Fruit fly (Drosophila melanogaster) whole organism, embryonic: ENCODE data around the gene CG17906.

Source experiments
- Atf3 ChIP-seq: fragments of 200-800 bp; sonication (Bioruptor generic); optimal IDR thresholded peaks from 3 replicates; lab custom pipeline; 2016; ENCODE audit warnings: missing biosample characterization, missing genetic modification characterization
- Atf6 ChIP-seq: fragments of 200-800 bp; sonication (Bioruptor generic); IDR thresholded peaks from 2 replicates; pipeline ENCODE4 v1.3.6; 2022; ENCODE audit warnings: missing biosample characterization, missing genetic modification characterization
- CG10462 ChIP-seq: fragments of 200-800 bp; sonication (Bioruptor generic); optimal IDR thresholded peaks from 2 replicates; lab custom pipeline; 2016; ENCODE audit warnings: missing biosample characterization, missing genetic modification characterization
- CG10543 ChIP-seq: fragments of 200-800 bp; sonication (Bioruptor generic); optimal IDR thresholded peaks from 3 replicates; lab custom pipeline; 2017; ENCODE audit warnings: missing biosample characterization, mild to moderate bottlenecking, missing genetic modification characterization, moderate library complexity
- CG12071 ChIP-seq: fragments of 200-800 bp; sonication (Bioruptor generic); optimal IDR thresholded peaks from 3 replicates; lab custom pipeline; 2018; ENCODE audit warnings: missing biosample characterization, mild to moderate bottlenecking, missing genetic modification characterization
- CG12236 ChIP-seq: fragments of 200-800 bp; sonication (Bioruptor generic); optimal IDR thresholded peaks from 2 replicates; lab custom pipeline; 2016; ENCODE audit warnings: missing biosample characterization, missing genetic modification characterization
- CG12659 ChIP-seq: fragments of 200-800 bp; sonication (Bioruptor generic); optimal IDR thresholded peaks from 3 replicates; lab custom pipeline; 2017; ENCODE audit warnings: mild to moderate bottlenecking, missing biosample characterization, missing genetic modification reagents, missing genetic modification characterization
- CG1602 ChIP-seq: fragments of 200-800 bp; sonication (Bioruptor generic); optimal IDR thresholded peaks from 3 replicates; lab custom pipeline; 2016; ENCODE audit warnings: missing biosample characterization, missing genetic modification characterization
- CG17328 ChIP-seq: fragments of 200-800 bp; sonication (Bioruptor generic); IDR thresholded peaks from 2 replicates; pipeline ENCODE4 v1.3.6; 2022; ENCODE audit warnings: missing biosample characterization, missing genetic modification characterization
- CG17612 ChIP-seq: fragments of 200-800 bp; sonication (Bioruptor generic); IDR thresholded peaks from 2 replicates; pipeline ENCODE4 v1.3.6; 2022; ENCODE audit warnings: missing biosample characterization, missing genetic modification characterization
- CG2116 ChIP-seq: fragments of 200-800 bp; sonication (Bioruptor generic); optimal IDR thresholded peaks from 3 replicates; lab custom pipeline; 2018; ENCODE audit warnings: missing biosample characterization, mild to moderate bottlenecking, missing genetic modification characterization
- CG3163 ChIP-seq: fragments of 200-800 bp; sonication (Bioruptor generic); optimal IDR thresholded peaks from 3 replicates; lab custom pipeline; 2016; ENCODE audit warnings: missing biosample characterization, missing genetic modification characterization
- CG34422 ChIP-seq: fragments of 200-800 bp; sonication (Bioruptor generic); IDR thresholded peaks from 3 replicates; pipeline ENCODE4 v1.3.6; 2022; ENCODE audit warnings: missing biosample characterization, missing genetic modification characterization
- CG3847 ChIP-seq: fragments of 200-800 bp; sonication (Bioruptor generic); IDR thresholded peaks from 2 replicates; pipeline ENCODE4 v1.3.6; 2022; ENCODE audit warnings: missing biosample characterization, missing genetic modification characterization
- CG5953 ChIP-seq: fragments of 200-800 bp; sonication (Bioruptor generic); IDR thresholded peaks from 2 replicates; pipeline ENCODE4 v1.3.6; 2022; ENCODE audit warnings: missing biosample characterization, missing genetic modification characterization
- CG6854 ChIP-seq: fragments of 200-800 bp; sonication (Bioruptor generic); optimal IDR thresholded peaks from 3 replicates; lab custom pipeline; 2017; ENCODE audit warnings: missing biosample characterization, mild to moderate bottlenecking, missing genetic modification characterization
- CG7839 ChIP-seq: fragments of 200-800 bp; sonication (Bioruptor generic); optimal IDR thresholded peaks from 3 replicates; lab custom pipeline; 2018; ENCODE audit warnings: missing biosample characterization, mild to moderate bottlenecking, missing genetic modification characterization, moderate library complexity
- CG9797 ChIP-seq: fragments of 200-800 bp; sonication (Bioruptor generic); optimal IDR thresholded peaks from 3 replicates; lab custom pipeline; 2018; ENCODE audit warnings: missing biosample characterization, mild to moderate bottlenecking, missing genetic modification characterization
- Dll ChIP-seq: fragments of 200-800 bp; sonication (Bioruptor generic); IDR thresholded peaks from 4 replicates; pipeline ENCODE4 v1.3.6; 2022; ENCODE audit warnings: missing biosample characterization, missing genetic modification characterization; ENCODE audit not compliant: partially characterized antibody
- Gsc ChIP-seq: fragments of 200-800 bp; sonication (Bioruptor generic); IDR thresholded peaks from 2 replicates; pipeline ENCODE4 v1.3.6; 2022; ENCODE audit warnings: missing biosample characterization, missing genetic modification characterization
- Lhr ChIP-seq: fragments of 200-800 bp; sonication (Bioruptor generic); optimal IDR thresholded peaks from 3 replicates; lab custom pipeline; 2017; ENCODE audit warnings: mild to moderate bottlenecking, missing biosample characterization, missing genetic modification reagents, missing genetic modification characterization
- NFAT ChIP-seq: fragments of 200-800 bp; sonication (Bioruptor generic); IDR thresholded peaks from 2 replicates; pipeline ENCODE4 v1.3.6; 2022; ENCODE audit warnings: missing biosample characterization, missing genetic modification characterization
- NfI ChIP-seq: fragments of 200-800 bp; sonication (Bioruptor generic); optimal IDR thresholded peaks from 3 replicates; lab custom pipeline; 2018; ENCODE audit warnings: missing biosample characterization, mild to moderate bottlenecking, missing genetic modification characterization, moderate library complexity
- Rx ChIP-seq: fragments of 200-800 bp; sonication (Bioruptor generic); IDR thresholded peaks from 2 replicates; pipeline ENCODE4 v1.3.6; 2022; ENCODE audit warnings: missing biosample characterization, missing genetic modification characterization
- Six4 ChIP-seq: fragments of 200-800 bp; sonication (Bioruptor generic); optimal IDR thresholded peaks from 2 replicates; lab custom pipeline; 2016; ENCODE audit warnings: missing biosample characterization, missing genetic modification characterization
- Sox102F ChIP-seq: fragments of 200-800 bp; sonication (Bioruptor generic); optimal IDR thresholded peaks from 2 replicates; lab custom pipeline; 2018; ENCODE audit warnings: missing biosample characterization, mild to moderate bottlenecking, missing genetic modification characterization, moderate library complexity
- Spps ChIP-seq: fragments of 200-800 bp; sonication (Bioruptor generic); optimal IDR thresholded peaks from 2 replicates; lab custom pipeline; 2018; ENCODE audit warnings: missing biosample characterization, mild to moderate bottlenecking, missing genetic modification characterization
- Sry-δ ChIP-seq: fragments of 200-800 bp; sonication (Bioruptor generic); optimal IDR thresholded peaks from 2 replicates; lab custom pipeline; 2016; ENCODE audit warnings: missing biosample characterization, missing genetic modification characterization
- Xrp1 ChIP-seq: fragments of 200-800 bp; sonication (Bioruptor generic); IDR thresholded peaks from 2 replicates; pipeline ENCODE4 v1.3.6; 2022; ENCODE audit warnings: missing biosample characterization, missing genetic modification characterization
- ab ChIP-seq: fragments of 200-800 bp; sonication (Bioruptor generic); optimal IDR thresholded peaks from 2 replicates; lab custom pipeline; 2016; ENCODE audit warnings: missing biosample characterization, missing genetic modification characterization
- ato ChIP-seq: fragments of 200-800 bp; sonication (Bioruptor generic); IDR thresholded peaks from 2 replicates; pipeline ENCODE4 v1.3.6; 2022; ENCODE audit warnings: missing biosample characterization, missing genetic modification characterization; ENCODE audit not compliant: partially characterized antibody
- az2 ChIP-seq: fragments of 200-800 bp; sonication (Bioruptor generic); optimal IDR thresholded peaks from 3 replicates; lab custom pipeline; 2016; ENCODE audit warnings: missing biosample characterization, missing genetic modification characterization
- bigmax ChIP-seq: fragments of 200-800 bp; sonication (Bioruptor generic); optimal IDR thresholded peaks from 2 replicates; lab custom pipeline; 2018; ENCODE audit warnings: missing biosample characterization, mild to moderate bottlenecking, missing genetic modification characterization
- cato ChIP-seq: fragments of 200-800 bp; sonication (Bioruptor generic); optimal IDR thresholded peaks from 2 replicates; lab custom pipeline; 2016; ENCODE audit warnings: missing biosample characterization, missing genetic modification characterization, borderline replicate concordance
- cg ChIP-seq: fragments of 200-800 bp; sonication (Bioruptor generic); optimal IDR thresholded peaks from 3 replicates; lab custom pipeline; 2019; ENCODE audit warnings: missing biosample characterization, mild to moderate bottlenecking, missing genetic modification characterization, moderate library complexity
- chif ChIP-seq, 2 experiments: fragments of 200-800 bp; sonication (Bioruptor generic); optimal IDR thresholded peaks; 3 replicates each; lab custom pipeline; 2016; ENCODE audit warnings: missing biosample characterization in 2 of 2, missing genetic modification characterization in 2 of 2
- da ChIP-seq: fragments of 200-800 bp; sonication (Bioruptor generic); optimal IDR thresholded peaks from 2 replicates; lab custom pipeline; 2016; ENCODE audit warnings: missing biosample characterization, missing genetic modification characterization
- dimm ChIP-seq: fragments of 200-800 bp; sonication (Bioruptor generic); IDR thresholded peaks from 2 replicates; pipeline ENCODE4 v1.3.6; 2022; ENCODE audit warnings: missing biosample characterization, missing genetic modification characterization
- eyg ChIP-seq: fragments of 200-800 bp; sonication (Bioruptor generic); optimal IDR thresholded peaks from 3 replicates; lab custom pipeline; 2016; ENCODE audit warnings: missing biosample characterization, missing genetic modification characterization
- fd64A ChIP-seq: fragments of 200-800 bp; sonication (Bioruptor generic); optimal IDR thresholded peaks from 3 replicates; lab custom pipeline; 2018; ENCODE audit warnings: missing biosample characterization, mild to moderate bottlenecking, missing genetic modification characterization
- fu2 ChIP-seq: fragments of 200-800 bp; sonication (Bioruptor generic); optimal IDR thresholded peaks from 2 replicates; lab custom pipeline; 2016; ENCODE audit warnings: missing biosample characterization, missing genetic modification characterization
- jumu ChIP-seq: fragments of 200-800 bp; sonication (Bioruptor generic); optimal IDR thresholded peaks from 3 replicates; lab custom pipeline; 2016; ENCODE audit warnings: missing biosample characterization, missing genetic modification characterization
- kay ChIP-seq: fragments of 200-800 bp; sonication (Bioruptor generic); optimal IDR thresholded peaks from 2 replicates; lab custom pipeline; 2016; ENCODE audit warnings: missing biosample characterization, missing genetic modification characterization
- klu ChIP-seq: fragments of 200-800 bp; sonication (Bioruptor generic); IDR thresholded peaks from 2 replicates; pipeline ENCODE4 v1.3.6; 2022; ENCODE audit warnings: missing biosample characterization, missing genetic modification characterization
- kni ChIP-seq: fragments of 200-800 bp; sonication (Bioruptor generic); optimal IDR thresholded peaks from 3 replicates; lab custom pipeline; 2017; ENCODE audit warnings: mild to moderate bottlenecking, missing biosample characterization, missing genetic modification reagents, missing genetic modification characterization
- lilli ChIP-seq: fragments of 200-800 bp; sonication (Bioruptor generic); optimal IDR thresholded peaks from 3 replicates; lab custom pipeline; 2016; ENCODE audit warnings: missing biosample characterization, missing genetic modification characterization
- pb ChIP-seq: fragments of 200-800 bp; sonication (Bioruptor generic); optimal IDR thresholded peaks from 3 replicates; lab custom pipeline; 2016; ENCODE audit warnings: missing biosample characterization, missing genetic modification characterization
- shn ChIP-seq: fragments of 200-800 bp; sonication (Bioruptor generic); optimal IDR thresholded peaks from 3 replicates; lab custom pipeline; 2016; ENCODE audit warnings: missing biosample characterization, missing genetic modification characterization
- sima ChIP-seq: fragments of 200-800 bp; sonication (Bioruptor generic); optimal IDR thresholded peaks from 2 replicates; lab custom pipeline; 2016; ENCODE audit warnings: missing biosample characterization, missing genetic modification characterization
- toy ChIP-seq: fragments of 200-800 bp; sonication (Bioruptor generic); IDR thresholded peaks from 2 replicates; pipeline ENCODE4 v1.3.6; 2022; ENCODE audit warnings: missing biosample characterization, missing genetic modification characterization
- twi ChIP-seq: fragments of 200-800 bp; optimal IDR thresholded peaks from 2 replicates; lab custom pipeline; 2019; ENCODE audit warnings: missing biosample characterization, mild to moderate bottlenecking, missing genetic modification characterization, moderate library complexity
- wor ChIP-seq: fragments of 200-800 bp; sonication (Bioruptor generic); IDR thresholded peaks from 2 replicates; pipeline ENCODE4 v1.3.6; 2022; ENCODE audit warnings: missing biosample characterization, missing genetic modification characterization

The CG17906 gene

dm6 chr2L:8958046-8958497 lies 36.1 kb upstream of the CG17906 start (continued):
- TF ChIP-seq twi (tag; lab: Kevin White, UChicago) (peak; percentile 78), az2 (GFP tag; lab: Kevin White, UChicago) (peak; percentile 98), jumu (peak; percentile 96), sima (GFP tag; lab: Kevin White, UChicago) (peak; percentile 83), klu (GFP tag; lab: Robert Waterston, UW) (peak; percentile 94), Spps (tag; lab: Kevin White, UChicago) (peak; percentile 92), cato (peak; percentile 87), CG1602 (GFP tag; lab: Kevin White, UChicago) (peak; percentile 94), CG12236 (GFP tag; lab: Kevin White, UChicago) (peak; percentile 93), ato (GFP tag; lab: Robert Waterston, UW) (no peak), cg (GFP tag; lab: Kevin White, UChicago) (no peak), Atf6 (GFP tag; lab: Robert Waterston, UW) (peak; percentile 98), Dll (GFP tag; lab: Robert Waterston, UW) (0 out of 4 replicates have a peak, but pooled peaks have one; percentile 19), NfI (GFP tag; lab: Kevin White, UChicago) (peak; percentile 93), lilli (GFP tag; lab: Kevin White, UChicago) (peak; percentile 95), CG3163 (GFP tag; lab: Kevin White, UChicago) (peak; percentile 99), Sox102F (GFP tag; lab: Kevin White, UChicago) (peak; percentile 99), Gsc (GFP tag; lab: Robert Waterston, UW) (no peak), wor (peak; percentile 95), kay (GFP tag; lab: Kevin White, UChicago) (peak; percentile 92), CG12071 (GFP tag; lab: Kevin White, UChicago) (peak; percentile 77), kni (GFP tag; lab: Kevin White, UChicago) (peak; percentile 45), CG10543 (GFP tag; lab: Kevin White, UChicago) (peak; percentile 67), Lhr (peak; percentile 80), CG7839 (tag; lab: Kevin White, UChicago) (peak; percentile 94), CG9797 (no peak), eyg (GFP tag; lab: Kevin White, UChicago) (peak; percentile 80), Sry-δ (GFP tag; lab: Kevin White, UChicago) (peak; percentile 54), Xrp1 (GFP tag; lab: Robert Waterston, UW) (peak; percentile 99), Atf3 (GFP tag; lab: Kevin White, UChicago) (peak; percentile 96), fu2 (GFP tag; lab: Kevin White, UChicago) (peak; percentile 84), CG10462 (GFP tag; lab: Kevin White, UChicago) (peak; percentile 97), fd64A (GFP tag; lab: Kevin White, UChicago) (peak; percentile 42), CG12659 (GFP tag; lab: Kevin White, UChicago) (peak; percentile 93), ab (GFP tag; lab: Kevin White, UChicago) (peak; percentile 28), shn (GFP tag; lab: Kevin White, UChicago) (peak; percentile 75), NFAT (GFP tag; lab: Robert Waterston, UW) (peak; percentile 90), CG17612 (GFP tag; lab: Robert Waterston, UW) (peak; percentile 94), da (peak; percentile 66), Rx (GFP tag; lab: Robert Waterston, UW) (peak; percentile 94), CG34422 (peak; percentile 99), Six4 (GFP tag; lab: Kevin White, UChicago) (peak; percentile 93), CG17328 (peak; percentile 99), CG3847 (peak; percentile 96), chif (GFP tag; optimal IDR thresholded peaks at IDR 0.05; lab: Kevin White, UChicago) (peak; percentile 90 to 94), bigmax (GFP tag; lab: Kevin White, UChicago) (peak; percentile 42), CG2116 (GFP tag; lab: Kevin White, UChicago) (peak; percentile 80), dimm (GFP tag; lab: Robert Waterston, UW) (peak; percentile 97), pb (peak; percentile 80), CG5953 (GFP tag; lab: Robert Waterston, UW) (peak; percentile 97), toy (peak; percentile 91), CG6854 (GFP tag; lab: Kevin White, UChicago) (peak; percentile 83)
